Worm (Caenorhabditis elegans): ENCODE data around the gene T13A10.1.
A peak's percentile ranks its signal among the peaks of the same experiment; 100 is the strongest.

Gene T13A10.1

DNA sequence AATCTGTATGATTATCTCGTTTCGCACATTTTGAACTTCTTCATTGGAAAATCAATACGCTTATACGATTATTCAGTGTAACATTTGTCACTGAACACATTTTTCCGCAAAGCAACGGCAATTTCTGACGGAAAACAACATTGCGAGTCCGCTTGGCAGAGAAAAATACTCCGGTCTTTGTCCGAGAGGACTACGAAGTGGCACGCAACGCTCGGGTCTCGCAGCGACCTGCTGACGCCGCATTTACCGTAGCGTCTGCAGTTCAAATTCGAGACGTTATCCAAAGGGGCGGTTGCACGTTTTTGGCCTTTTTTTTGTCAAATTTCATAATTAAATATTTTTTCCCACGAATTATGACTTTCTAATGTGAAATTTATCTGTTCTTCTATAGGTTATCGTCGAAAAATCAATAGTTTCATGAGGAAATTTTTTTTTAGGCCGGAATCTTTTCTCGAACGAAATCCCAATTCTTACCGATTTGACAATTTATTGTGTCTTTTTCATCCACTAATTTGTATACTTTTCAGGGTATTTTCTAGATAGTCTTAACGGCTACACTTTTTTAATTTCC is 47.9 kb downstream of the T13A10.1 start, which contains the start of gene sqd-1 (continued):
- TF ChIP-seq pha-4 (tag; optimal IDR thresholded peaks at IDR 0.05) (peak; percentile 98), unc-62 (GFP tag; optimal IDR thresholded peaks at IDR 0.05) (peak; percentile 59), nhr-76 (tag; optimal IDR thresholded peaks at IDR 0.05) (peak; percentile 1), ZK546.5 (tag; optimal IDR thresholded peaks at IDR 0.05) (peak; percentile 100), ztf-4 (tag; optimal IDR thresholded peaks at IDR 0.05) (peak; percentile 76), nhr-237 (tag; optimal IDR thresholded peaks at IDR 0.05) (no peak), elt-2 (tag; optimal IDR thresholded peaks at IDR 0.05) (peak; percentile 79), jun-1 (tag; optimal IDR thresholded peaks at IDR 0.05) (peak; percentile 92), fkh-10 (GFP tag; optimal IDR thresholded peaks at IDR 0.05) (peak; percentile 79), aly-2 (tag; optimal IDR thresholded peaks at IDR 0.05) (no peak), skn-1 (tag; optimal IDR thresholded peaks at IDR 0.05) (peak; percentile 73), ceh-28 (tag; optimal IDR thresholded peaks at IDR 0.05) (peak; percentile 84), nhr-67 (tag; optimal IDR thresholded peaks at IDR 0.05) (no peak), elt-1 (tag; optimal IDR thresholded peaks at IDR 0.05) (peak; percentile 55), nfya-1 (tag; optimal IDR thresholded peaks at IDR 0.05; ENCODE audit: insufficient read depth) (peak; percentile 98)

DNA sequence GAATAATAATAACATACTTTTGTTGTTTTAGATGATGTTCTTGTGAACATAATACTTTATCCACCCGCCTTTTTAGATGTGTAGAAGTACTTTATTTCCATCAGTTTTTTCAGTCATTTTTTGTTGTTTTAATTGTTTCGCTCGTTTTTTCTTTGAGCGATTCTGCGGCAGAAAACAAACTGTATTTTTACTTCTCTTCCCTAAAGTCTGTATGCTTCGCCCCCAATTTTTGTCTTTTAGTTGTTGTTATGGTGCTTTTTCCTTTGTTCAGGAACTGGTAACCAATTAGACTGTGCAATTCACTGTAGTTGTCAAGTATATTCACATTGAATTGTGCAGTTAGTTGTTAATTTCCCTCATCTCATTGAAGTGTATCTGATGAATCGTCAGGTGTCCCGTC is 49.9 kb downstream of the T13A10.1 start:
- TF ChIP-seq fkh-10 (GFP tag; optimal IDR thresholded peaks at IDR 0.05), result no peak
- no peak for TF ChIP-seq tbx-2 (tag; optimal IDR thresholded peaks at IDR 0.05)
- no peak for TF ChIP-seq sea-2 (GFP tag; optimal IDR thresholded peaks at IDR 0.05)
- no peak for TF ChIP-seq mdl-1 (tag; optimal IDR thresholded peaks at IDR 0.05)
- TF ChIP-seq nhr-67 (tag; optimal IDR thresholded peaks at IDR 0.05), result no peak
- no peak for TF ChIP-seq snpc-4 (tag; optimal IDR thresholded peaks at IDR 0.05)
- TF ChIP-seq ZK546.5 (tag; optimal IDR thresholded peaks at IDR 0.05), result no peak
- TF ChIP-seq nhr-11 (tag; optimal IDR thresholded peaks at IDR 0.05), result no peak
- TF ChIP-seq jun-1 (tag; optimal IDR thresholded peaks at IDR 0.05), result no peak
- TF ChIP-seq daf-12 (tag; optimal IDR thresholded peaks at IDR 0.05), result no peak

DNA sequence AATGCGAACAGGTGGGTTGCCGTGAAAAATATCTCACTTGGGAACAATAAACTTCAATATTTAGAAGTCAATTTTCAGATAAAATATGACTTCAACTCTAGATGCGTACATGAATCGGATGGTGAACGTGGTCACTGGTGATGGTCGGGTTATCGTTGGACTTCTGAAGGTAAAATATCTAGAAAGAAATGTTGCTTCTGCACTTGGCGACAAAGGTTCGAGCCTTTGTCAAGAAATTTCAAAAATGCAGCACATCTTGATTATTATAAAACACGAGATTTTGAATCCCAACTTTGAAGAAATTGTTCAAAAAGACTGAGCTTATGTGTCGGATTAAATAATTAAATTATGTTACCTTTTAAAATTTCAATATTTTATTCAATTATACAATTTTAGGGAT is 50.6 kb downstream of the T13A10.1 start, which contains the start of gene lsm-8:
TSS of gene lsm-8 (plus strand) at position 79 of the 400 bp plus-strand sequence.
- TF ChIP-seq egl-5 (tag; optimal IDR thresholded peaks at IDR 0.05), result no peak
- TF ChIP-seq R02D3.7 (tag; optimal IDR thresholded peaks at IDR 0.05), result no peak
- TF ChIP-seq elt-3 (tag; optimal IDR thresholded peaks at IDR 0.05), result no peak
- TF ChIP-seq fos-1 (tag; optimal IDR thresholded peaks at IDR 0.05), result no peak
- TF ChIP-seq nhr-43 (tag; optimal IDR thresholded peaks at IDR 0.05; ENCODE audit: poor library complexity, severe bottlenecking), result no peak
- TF ChIP-seq ama-1 (optimal IDR thresholded peaks at IDR 0.05), result no peak
- TF ChIP-seq unc-62 (GFP tag; optimal IDR thresholded peaks at IDR 0.05), result no peak

Data from whole organism, L3 larva.